Worm (Caenorhabditis elegans) whole organism, midembryonic: ENCODE data around the gene C18D11.3.

Source experiments
- T22C8.4 ChIP-seq: fragments of 200-800 bp; sonication (Bioruptor generic); IDR thresholded peaks from 2 replicates; pipeline ENCODE4 v1.3.6; 2022; ENCODE audit warnings: missing genetic modification characterization, missing compliant biosample characterization
- cog-1 ChIP-seq: sonication (generic microtip); optimal IDR thresholded peaks from 2 replicates; lab custom pipeline; 2016; ENCODE audit warnings: missing genetic modification characterization, missing compliant biosample characterization
- flt-1 ChIP-seq: fragments of 200-800 bp; sonication (Bioruptor generic); IDR thresholded peaks from 2 replicates; pipeline ENCODE4 v1.3.6; 2022; ENCODE audit warnings: missing genetic modification characterization, missing compliant biosample characterization
- klf-2 ChIP-seq: fragments of 200-800 bp; sonication (Bioruptor generic); conservative IDR thresholded peaks from 2 replicates; pipeline ENCODE4 v1.3.6; 2022; ENCODE audit warnings: missing genetic modification reagents, missing genetic modification characterization, missing compliant biosample characterization
- med-1 ChIP-seq: sonication (generic microtip); optimal IDR thresholded peaks from 2 replicates; lab custom pipeline; 2017; ENCODE audit warnings: missing genetic modification characterization, mild to moderate bottlenecking, missing compliant biosample characterization, antibody characterized with exemption, missing genetic modification reagents; ENCODE audit not compliant: insufficient read depth
- ref-1 ChIP-seq: fragments of 200-800 bp; sonication (Bioruptor generic); conservative IDR thresholded peaks from 2 replicates; pipeline ENCODE4 v1.3.6; 2022; ENCODE audit warnings: missing genetic modification reagents, missing genetic modification characterization, missing compliant biosample characterization
- tab-1 ChIP-seq: fragments of 200-800 bp; sonication (Bioruptor generic); IDR thresholded peaks from 2 replicates; pipeline ENCODE4 v1.3.6; 2022; ENCODE audit warnings: missing genetic modification characterization, missing compliant biosample characterization
- ztf-23 ChIP-seq: fragments of 200-800 bp; sonication (Bioruptor generic); IDR thresholded peaks from 2 replicates; pipeline ENCODE4 v1.3.6; 2022; ENCODE audit warnings: missing genetic modification reagents, missing genetic modification characterization, missing compliant biosample characterization
- ztf-29 ChIP-seq: fragments of 200-800 bp; sonication (Bioruptor generic); IDR thresholded peaks from 2 replicates; pipeline ENCODE4 v1.3.6; 2022; ENCODE audit warnings: missing genetic modification reagents, missing genetic modification characterization, missing compliant biosample characterization

The C18D11.3 gene

DNA sequence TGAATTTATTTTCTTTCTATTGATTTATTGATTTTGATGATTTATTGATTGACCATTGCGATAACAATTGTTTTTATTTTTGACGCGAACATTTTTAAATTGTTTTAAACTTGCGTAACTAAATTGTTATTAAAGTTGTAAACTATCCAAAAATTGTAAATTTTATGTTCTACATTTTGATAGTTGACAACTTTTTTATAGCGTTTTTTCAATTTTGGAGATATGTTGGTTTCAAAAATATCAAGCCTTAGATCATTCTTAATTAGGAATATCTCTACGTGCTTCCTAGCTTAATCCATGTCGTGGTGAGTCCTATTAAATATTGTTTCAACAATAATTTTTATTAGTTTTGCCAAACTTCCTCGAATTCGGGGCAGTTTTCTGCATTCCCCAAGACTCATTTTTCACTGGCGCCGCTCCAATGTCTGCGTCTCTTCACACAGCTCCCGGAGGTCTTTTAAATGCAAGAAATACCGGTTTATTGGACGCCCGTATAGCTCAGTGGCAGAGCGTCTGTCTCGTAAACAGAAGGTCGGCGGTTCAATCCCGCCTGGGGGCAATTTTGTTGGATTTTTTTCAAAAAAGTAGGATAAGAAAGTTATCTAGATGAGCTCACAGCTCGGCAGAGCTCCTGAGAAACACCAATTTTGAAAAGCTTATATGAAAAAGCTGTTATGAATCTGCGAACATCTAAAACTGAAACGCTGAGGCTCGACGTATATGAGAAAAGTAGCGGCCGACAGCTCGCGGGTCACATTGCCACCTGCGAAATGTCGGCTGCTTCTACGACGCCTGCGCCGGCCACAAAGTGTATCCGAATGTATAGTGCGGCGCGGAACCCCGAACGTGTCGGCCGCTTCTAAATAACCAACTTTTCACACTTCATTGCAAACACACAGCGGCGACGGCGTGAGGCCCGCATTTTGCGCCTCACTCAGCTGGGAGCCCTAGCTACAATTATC lies 30.7 kb upstream of the C18D11.3 start, which contains the start of gene C24H11.2:
C24H11.2 (minus strand) TSS at position 51 of the 962 bp plus-strand sequence.
- peak; percentile 71; the same call in 1 of the 2 replicates for TF ChIP-seq ztf-23
- TF ChIP-seq cog-1 (tag; lab: Kevin White, UChicago): peak; percentile 4
- TF ChIP-seq tab-1: peak; percentile 69; the same call in 1 of the 2 replicates
- peak; percentile 35; the same call in 1 of the 2 replicates for TF ChIP-seq T22C8.4 (GFP tag; lab: Robert Waterston, UW)
- TF ChIP-seq flt-1: peak; percentile 73
- peak; percentile 76 for TF ChIP-seq klf-2 (GFP tag; lab: Robert Waterston, UW)

- TF ChIP-seq ztf-29 (GFP tag; lab: Robert Waterston, UW): no peak
- TF ChIP-seq med-1: no peak
- no peak for TF ChIP-seq cog-1 (tag; lab: Kevin White, UChicago)
- TF ChIP-seq ztf-23: no peak
- no peak for TF ChIP-seq tab-1
- TF ChIP-seq flt-1: no peak
- no peak for TF ChIP-seq klf-2 (GFP tag; lab: Robert Waterston, UW)
- no peak for TF ChIP-seq T22C8.4 (GFP tag; lab: Robert Waterston, UW)
Observed at ce11 chrIII:11794389-11794788, 28.9 kb upstream of the C18D11.3 start.

DNA sequence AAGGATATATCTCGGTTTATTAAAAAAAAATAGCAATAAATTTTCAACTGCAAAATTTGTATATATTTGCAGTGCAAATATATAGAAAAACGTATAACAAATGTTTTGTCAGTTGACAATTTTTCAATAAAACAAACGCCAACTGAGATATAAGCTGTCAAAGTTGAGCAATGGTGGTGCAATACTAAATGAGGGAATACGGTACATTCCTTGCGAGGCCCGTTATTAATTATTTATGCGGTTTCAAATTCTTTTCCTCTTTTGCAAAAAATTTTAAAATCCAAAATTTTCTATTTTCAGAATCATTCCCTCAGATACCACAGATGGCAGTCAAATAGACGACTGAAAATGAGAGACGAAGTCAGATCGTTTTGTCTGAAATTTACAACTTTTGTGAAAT lies 27.8 kb upstream of the C18D11.3 start, which contains the start of gene twk-39:
twk-39 (plus strand) TSS at position 301 of the 400 bp plus-strand sequence.
- no peak for TF ChIP-seq ref-1 (GFP tag; lab: Robert Waterston, UW)
- TF ChIP-seq ztf-23: no peak
- no peak for TF ChIP-seq cog-1 (tag; lab: Kevin White, UChicago)
- TF ChIP-seq klf-2 (GFP tag; lab: Robert Waterston, UW): no peak

ce11 chrIII:11806695-11807094 lies 16.6 kb upstream of the C18D11.3 start, which contains the start of gene C18D11.7:
Gene C18D11.7, minus strand, starts transcription at chrIII:11806795.
- TF ChIP-seq tab-1 (no peak), T22C8.4 (GFP tag; lab: Robert Waterston, UW) (no peak), flt-1 (no peak), klf-2 (GFP tag; lab: Robert Waterston, UW) (no peak), med-1 (no peak), ztf-29 (GFP tag; lab: Robert Waterston, UW) (no peak), cog-1 (tag; lab: Kevin White, UChicago) (no peak), ref-1 (GFP tag; lab: Robert Waterston, UW) (no peak), ztf-23 (no peak)

DNA sequence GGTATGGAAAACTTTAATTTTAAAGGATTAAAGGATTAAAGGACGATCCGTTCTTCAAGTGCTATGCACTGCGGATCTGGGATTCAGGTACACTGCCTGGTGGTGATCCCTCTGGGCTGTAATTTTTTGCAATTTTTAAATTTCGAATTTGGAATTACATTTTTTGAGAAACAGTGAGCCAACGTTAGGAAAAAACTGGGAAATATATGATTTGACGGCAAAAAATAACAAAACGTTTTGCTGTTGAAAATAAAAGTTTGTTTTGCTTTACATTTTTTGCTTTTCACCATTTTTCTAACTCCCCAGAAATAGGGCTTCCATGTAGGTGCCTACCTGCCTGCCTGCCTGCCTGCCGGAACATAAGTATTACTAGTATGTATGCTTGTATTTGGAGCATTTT lies 15.8 kb upstream of the C18D11.3 start, which contains the start of gene C18D11.10:
C18D11.10 (plus strand) TSS at position 301 of the 400 bp plus-strand sequence.
- TF ChIP-seq flt-1 (no peak), T22C8.4 (GFP tag; lab: Robert Waterston, UW) (no peak), ztf-23 (no peak), klf-2 (GFP tag; lab: Robert Waterston, UW) (no peak), tab-1 (no peak), ztf-29 (GFP tag; lab: Robert Waterston, UW) (no peak), med-1 (no peak), cog-1 (tag; lab: Kevin White, UChicago) (no peak), ref-1 (GFP tag; lab: Robert Waterston, UW) (no peak)

- TF ChIP-seq ztf-23 (no peak), klf-2 (GFP tag; lab: Robert Waterston, UW) (no peak), tab-1 (no peak), flt-1 (no peak), cog-1 (tag; lab: Kevin White, UChicago) (no peak), T22C8.4 (GFP tag; lab: Robert Waterston, UW) (no peak), ztf-29 (GFP tag; lab: Robert Waterston, UW) (no peak), ref-1 (GFP tag; lab: Robert Waterston, UW) (no peak), med-1 (no peak)
Observed at ce11 chrIII:11808818-11809217, 14.4 kb upstream of the C18D11.3 start, which contains the start of gene C18D11.9. Gene C18D11.9, plus strand, starts transcription at chrIII:11809118.

- no peak for TF ChIP-seq cog-1 (tag; lab: Kevin White, UChicago)
- TF ChIP-seq klf-2 (GFP tag; lab: Robert Waterston, UW): no peak
- TF ChIP-seq ztf-29 (GFP tag; lab: Robert Waterston, UW): no peak
- no peak for TF ChIP-seq ztf-23
- TF ChIP-seq tab-1: no peak
- TF ChIP-seq flt-1: no peak
- no peak for TF ChIP-seq T22C8.4 (GFP tag; lab: Robert Waterston, UW)
- no peak for TF ChIP-seq ref-1 (GFP tag; lab: Robert Waterston, UW)
- no peak for TF ChIP-seq med-1
Observed at ce11 chrIII:11810447-11810846, 12.8 kb upstream of the C18D11.3 start, which contains the start of gene C18D11.6. Gene C18D11.6, plus strand, starts transcription at chrIII:11810556.

ce11 chrIII:11811839-11812238 lies 11.4 kb upstream of the C18D11.3 start:
- no peak for TF ChIP-seq T22C8.4 (GFP tag; lab: Robert Waterston, UW)
- no peak for TF ChIP-seq tab-1
- TF ChIP-seq klf-2 (GFP tag; lab: Robert Waterston, UW): no peak
- TF ChIP-seq ztf-23: no peak
- no peak for TF ChIP-seq med-1
- no peak for TF ChIP-seq ref-1 (GFP tag; lab: Robert Waterston, UW)
- no peak for TF ChIP-seq cog-1 (tag; lab: Kevin White, UChicago)
- TF ChIP-seq ztf-29 (GFP tag; lab: Robert Waterston, UW): no peak
- TF ChIP-seq flt-1: no peak

DNA sequence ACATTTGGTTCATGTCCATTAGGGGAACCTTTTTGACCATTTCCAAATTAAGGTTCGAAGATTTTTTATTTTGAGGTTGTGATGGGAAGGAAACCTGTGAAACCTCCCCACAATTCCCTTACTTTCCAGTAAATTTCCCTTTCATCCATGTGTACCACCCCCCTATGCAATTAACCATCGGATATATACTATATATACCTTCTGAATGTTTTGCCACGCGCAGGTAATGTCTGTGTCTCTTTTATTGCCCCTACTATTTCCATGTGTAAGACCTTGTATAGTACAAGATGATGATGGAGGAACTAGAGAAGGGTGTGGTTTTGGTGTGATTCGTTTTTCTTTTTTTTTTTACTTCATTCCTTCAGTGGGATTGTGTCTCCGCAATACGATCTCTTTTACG lies 8.6 kb upstream of the C18D11.3 start:
- TF ChIP-seq flt-1 (no peak), ztf-29 (GFP tag; lab: Robert Waterston, UW) (no peak), med-1 (no peak), tab-1 (no peak), cog-1 (tag; lab: Kevin White, UChicago) (no peak), T22C8.4 (GFP tag; lab: Robert Waterston, UW) (no peak), ztf-23 (no peak), klf-2 (GFP tag; lab: Robert Waterston, UW) (no peak), ref-1 (GFP tag; lab: Robert Waterston, UW) (no peak)
